Worm (Caenorhabditis elegans) whole organism, late embryonic: ENCODE data around the gene C30B5.17.

ENCODE experiments used
- C08G9.2 ChIP-seq: sonication (generic microtip); optimal IDR thresholded peaks from 2 replicates; lab custom pipeline; 2016; ENCODE audit warnings: mild to moderate bottlenecking, missing genetic modification characterization, moderate library complexity, missing compliant biosample characterization
- C38D4.7 ChIP-seq: fragments of 200-800 bp; sonication (Bioruptor generic); optimal IDR thresholded peaks from 2 replicates; lab custom pipeline; 2018; ENCODE audit warnings: mild to moderate bottlenecking, missing genetic modification characterization, moderate library complexity, missing compliant biosample characterization
- ceh-45 ChIP-seq: fragments of 200-800 bp; sonication (Bioruptor generic); IDR thresholded peaks from 2 replicates; pipeline ENCODE4 v1.3.6; 2022; ENCODE audit warnings: missing genetic modification reagents, missing genetic modification characterization, missing compliant biosample characterization
- dve-1 ChIP-seq: sonication (generic microtip); optimal IDR thresholded peaks from 2 replicates; lab custom pipeline; 2017; ENCODE audit warnings: antibody characterized with exemption, mild to moderate bottlenecking, missing genetic modification characterization, missing compliant biosample characterization

DNA sequence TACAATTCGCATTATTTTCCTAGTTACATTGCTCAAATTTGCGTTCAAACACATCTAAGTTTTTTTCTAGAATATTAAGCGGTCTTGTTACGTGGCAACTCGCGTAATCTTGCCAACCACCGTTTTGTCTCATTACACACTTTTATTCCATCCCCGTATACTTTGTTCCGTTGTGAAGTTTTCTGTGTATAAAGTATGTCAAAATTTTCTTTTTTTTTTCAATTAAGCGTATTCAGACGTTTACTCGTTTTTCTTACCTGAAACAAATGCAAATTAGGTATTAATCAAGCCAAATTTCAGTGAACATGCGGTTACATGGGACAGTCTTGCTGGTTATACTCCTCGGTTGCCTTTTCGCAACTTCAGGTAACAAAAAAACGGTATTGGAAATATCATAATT, 44.2 kb upstream of the C30B5.17 start, which contains the start of gene T24H7.2:
- no peak for TF ChIP-seq C08G9.2 (tag; lab: Kevin White, UChicago)
- no peak for TF ChIP-seq ceh-45 (GFP tag; lab: Robert Waterston, UW)
- no peak for TF ChIP-seq C38D4.7 (GFP tag; lab: Kevin White, UChicago)
- no peak for TF ChIP-seq dve-1 (tag; lab: Kevin White, UChicago)
